Worm (Caenorhabditis elegans) whole organism, young adult: Measurements from ENCODE around the gene C25A8.2.

Experiments
- B0336.3 ChIP-seq: fragments of 200-800 bp; sonication (Bioruptor generic); IDR thresholded peaks from 2 replicates; pipeline ENCODE4 v1.3.6; 2022; ENCODE audit warnings: missing genetic modification characterization, missing compliant biosample characterization
- D2030.7 ChIP-seq: fragments of 200-800 bp; sonication (Bioruptor generic); IDR thresholded peaks from 2 replicates; pipeline ENCODE4 v1.3.6; 2022; ENCODE audit warnings: missing genetic modification reagents, missing genetic modification characterization, missing compliant biosample characterization
- F10E7.11 ChIP-seq: sonication (generic microtip); optimal IDR thresholded peaks from 2 replicates; lab custom pipeline; 2017; ENCODE audit warnings: mild to moderate bottlenecking, missing genetic modification characterization, moderate library complexity, missing compliant biosample characterization
- K11D2.4 ChIP-seq: fragments of 200-800 bp; sonication (Bioruptor generic); IDR thresholded peaks from 2 replicates; pipeline ENCODE4 v1.3.6; 2022; ENCODE audit warnings: missing genetic modification reagents, missing genetic modification characterization, missing compliant biosample characterization
- K12H6.12 ChIP-seq: fragments of 200-800 bp; sonication (Bioruptor generic); optimal IDR thresholded peaks from 2 replicates; lab custom pipeline; 2018; ENCODE audit warnings: mild to moderate bottlenecking, missing genetic modification characterization, missing compliant biosample characterization
- T07F8.4 ChIP-seq: sonication (generic microtip); optimal IDR thresholded peaks from 2 replicates; lab custom pipeline; 2016; ENCODE audit warnings: mild to moderate bottlenecking, missing genetic modification characterization, moderate library complexity, missing compliant biosample characterization
- Y79H2A.3 ChIP-seq: fragments of 200-800 bp; sonication (Bioruptor generic); conservative IDR thresholded peaks from 2 replicates; pipeline ENCODE4 v1.3.6; 2022; ENCODE audit warnings: missing genetic modification reagents, missing genetic modification characterization, missing compliant biosample characterization
- ZK185.1 ChIP-seq: sonication (generic microtip); optimal IDR thresholded peaks from 2 replicates; lab custom pipeline; 2016; ENCODE audit warnings: mild to moderate bottlenecking, missing genetic modification characterization, missing compliant biosample characterization; ENCODE audit not compliant: poor library complexity, severe bottlenecking
- ama-1 ChIP-seq, 3 experiments: fragments of 150-350 bp in 1 of 3; sonication (generic microtip) in 2 of 3; optimal IDR thresholded peaks; 2 replicates each; lab custom pipeline; 2014 to 2018; ENCODE audit warnings: missing biosample characterization in 2 of 3, missing genetic modification characterization in 2 of 3, missing genetic modification reagents in 2 of 3
- atf-7 ChIP-seq: sonication (generic microtip); optimal IDR thresholded peaks from 2 replicates; lab custom pipeline; 2017; ENCODE audit warnings: mild to moderate bottlenecking, missing genetic modification characterization, missing compliant biosample characterization
- attf-3 ChIP-seq: fragments of 200-800 bp; sonication (Bioruptor generic); conservative IDR thresholded peaks from 2 replicates; pipeline ENCODE4 v1.3.6; 2022; ENCODE audit warnings: missing genetic modification reagents, missing genetic modification characterization, missing compliant biosample characterization
- bed-2 ChIP-seq: fragments of 200-800 bp; sonication (Bioruptor generic); IDR thresholded peaks from 2 replicates; pipeline ENCODE4 v1.3.6; 2022; ENCODE audit warnings: missing genetic modification reagents, missing genetic modification characterization, missing compliant biosample characterization
- ceh-91 ChIP-seq: fragments of 200-800 bp; sonication (Bioruptor generic); IDR thresholded peaks from 2 replicates; pipeline ENCODE4 v1.3.6; 2022; ENCODE audit warnings: missing genetic modification reagents, missing genetic modification characterization, missing compliant biosample characterization
- chd-7 ChIP-seq: sonication (generic microtip); optimal IDR thresholded peaks from 2 replicates; lab custom pipeline; 2016; ENCODE audit warnings: mild to moderate bottlenecking, missing genetic modification characterization, moderate library complexity, missing compliant biosample characterization
- die-1 ChIP-seq: sonication (generic microtip); optimal IDR thresholded peaks from 2 replicates; lab custom pipeline; 2016; ENCODE audit warnings: missing genotype, mild to moderate bottlenecking, missing genetic modification characterization, missing compliant biosample characterization
- egl-18 ChIP-seq: fragments of 200-800 bp; sonication (Bioruptor generic); IDR thresholded peaks from 2 replicates; pipeline ENCODE4 v1.3.6; 2022; ENCODE audit warnings: missing genetic modification reagents, missing genetic modification characterization, missing compliant biosample characterization
- ekl-4 ChIP-seq: fragments of 200-800 bp; sonication (Bioruptor generic); IDR thresholded peaks from 2 replicates; pipeline ENCODE4 v1.3.6; 2022; ENCODE audit warnings: missing genetic modification reagents, missing genetic modification characterization, missing compliant biosample characterization
- gei-17 ChIP-seq: fragments of 200-800 bp; sonication (Bioruptor generic); optimal IDR thresholded peaks from 2 replicates; lab custom pipeline; 2018; ENCODE audit warnings: mild to moderate bottlenecking, missing genetic modification characterization, missing compliant biosample characterization
- hlh-12 ChIP-seq: sonication (generic microtip); optimal IDR thresholded peaks from 2 replicates; lab custom pipeline; 2016; ENCODE audit warnings: missing genetic modification characterization, missing compliant biosample characterization
- hmg-1.2 ChIP-seq: fragments of 200-800 bp; sonication (Bioruptor generic); IDR thresholded peaks from 2 replicates; pipeline ENCODE4 v1.3.6; 2022; ENCODE audit warnings: missing genetic modification reagents, missing genetic modification characterization, missing compliant biosample characterization
- hmg-20 ChIP-seq: fragments of 200-800 bp; sonication (Bioruptor generic); IDR thresholded peaks from 2 replicates; pipeline ENCODE4 v1.3.6; 2022; ENCODE audit warnings: missing genetic modification reagents, missing genetic modification characterization, missing compliant biosample characterization
- hrde-1 ChIP-seq: sonication (generic microtip); optimal IDR thresholded peaks from 2 replicates; lab custom pipeline; 2016; ENCODE audit warnings: missing genetic modification characterization, mild to moderate bottlenecking, missing compliant biosample characterization, moderate library complexity, missing genotype, missing genetic modification reagents, borderline replicate concordance
- lag-1 ChIP-seq: fragments of 200-800 bp; sonication (Bioruptor generic); IDR thresholded peaks from 2 replicates; pipeline ENCODE4 v1.3.6; 2022; ENCODE audit warnings: missing genetic modification reagents, missing genetic modification characterization, missing compliant biosample characterization
- let-607 ChIP-seq, 2 experiments: fragments of 200-800 bp in 1 of 2; sonication (Bioruptor generic) in 1 of 2; sonication (generic microtip) in 1 of 2; optimal IDR thresholded peaks; 2 replicates each; lab custom pipeline; 2016 to 2018; ENCODE audit warnings: mild to moderate bottlenecking in 2 of 2, missing compliant biosample characterization in 2 of 2, missing genetic modification characterization in 2 of 2, moderate library complexity in 2 of 2, missing genotype in 1 of 2
- lin-54 ChIP-seq: fragments of 200-800 bp; sonication (Bioruptor generic); optimal IDR thresholded peaks from 2 replicates; lab custom pipeline; 2018; ENCODE audit warnings: mild to moderate bottlenecking, missing genetic modification characterization, missing compliant biosample characterization
- lsy-27 ChIP-seq: sonication (generic microtip); optimal IDR thresholded peaks from 2 replicates; lab custom pipeline; 2017; ENCODE audit warnings: missing genetic modification characterization, mild to moderate bottlenecking, missing compliant biosample characterization, antibody characterized with exemption, missing genotype, borderline replicate concordance; ENCODE audit not compliant: insufficient read depth
- madf-3 ChIP-seq: fragments of 200-800 bp; sonication (Bioruptor generic); IDR thresholded peaks from 2 replicates; pipeline ENCODE4 v1.3.6; 2022; ENCODE audit warnings: missing genetic modification reagents, missing genetic modification characterization, missing compliant biosample characterization
- madf-6 ChIP-seq: fragments of 200-800 bp; sonication (Bioruptor generic); IDR thresholded peaks from 2 replicates; pipeline ENCODE4 v1.3.6; 2022; ENCODE audit warnings: missing genetic modification reagents, missing genetic modification characterization, missing compliant biosample characterization
- mcd-1 ChIP-seq: fragments of 200-800 bp; sonication (Bioruptor generic); IDR thresholded peaks from 2 replicates; pipeline ENCODE4 v1.3.6; 2022; ENCODE audit warnings: missing genetic modification reagents, missing genetic modification characterization, missing compliant biosample characterization
- mel-28 ChIP-seq: sonication (generic microtip); optimal IDR thresholded peaks from 2 replicates; lab custom pipeline; 2016; ENCODE audit warnings: borderline replicate concordance, mild to moderate bottlenecking, missing genetic modification characterization, missing compliant biosample characterization
- mxl-1 ChIP-seq: sonication (generic microtip); optimal IDR thresholded peaks from 2 replicates; lab custom pipeline; 2016; ENCODE audit warnings: missing genetic modification characterization, missing compliant biosample characterization
- nhr-179 ChIP-seq: sonication (generic microtip); optimal IDR thresholded peaks from 2 replicates; lab custom pipeline; 2016; ENCODE audit warnings: mild to moderate bottlenecking, missing genetic modification characterization, missing compliant biosample characterization
- nhr-80 ChIP-seq: sonication (generic microtip); optimal IDR thresholded peaks from 2 replicates; lab custom pipeline; 2016; ENCODE audit warnings: missing genetic modification characterization, missing compliant biosample characterization
- rec-8 ChIP-seq, 2 experiments: sonication (generic microtip); optimal IDR thresholded peaks; 2 replicates each; lab custom pipeline; 2016; ENCODE audit warnings: mild to moderate bottlenecking in 2 of 2, missing genetic modification characterization in 2 of 2, missing genetic modification reagents in 2 of 2, missing genotype in 2 of 2, missing biosample characterization in 1 of 2, missing compliant biosample characterization in 1 of 2, moderate library complexity in 1 of 2
- repo-1 ChIP-seq: sonication (generic microtip); optimal IDR thresholded peaks from 2 replicates; lab custom pipeline; 2017; ENCODE audit warnings: mild to moderate bottlenecking, missing genetic modification characterization, missing compliant biosample characterization
- rpc-1 ChIP-seq, 2 experiments: fragments of 150-350 bp in 1 of 2; sonication (generic microtip) in 1 of 2; optimal IDR thresholded peaks; 2 replicates each; lab custom pipeline; 2014 to 2018; ENCODE audit warnings: missing biosample characterization in 1 of 2, missing genetic modification characterization in 1 of 2, missing genetic modification reagents in 1 of 2, missing genotype in 1 of 2
- snpc-1.3 ChIP-seq: sonication (generic microtip); optimal IDR thresholded peaks from 2 replicates; lab custom pipeline; 2017; ENCODE audit warnings: missing genetic modification characterization, mild to moderate bottlenecking, missing compliant biosample characterization, antibody characterized with exemption, moderate library complexity, missing genotype, missing genetic modification reagents; ENCODE audit not compliant: insufficient read depth
- snpc-3.4 ChIP-seq: sonication (generic microtip); optimal IDR thresholded peaks from 2 replicates; lab custom pipeline; 2017; ENCODE audit warnings: missing genetic modification characterization, mild to moderate bottlenecking, missing compliant biosample characterization, antibody characterized with exemption, moderate library complexity, missing genotype, missing genetic modification reagents
- snpc-4 ChIP-seq, 5 experiments: fragments of 150-350 bp in 1 of 5; sonication (generic microtip) in 4 of 5; optimal IDR thresholded peaks; 2 replicates each; lab custom pipeline; 2014 to 2018; ENCODE audit warnings: missing genetic modification characterization in 5 of 5, missing biosample characterization in 3 of 5, antibody characterized with exemption in 2 of 5, mild to moderate bottlenecking in 2 of 5, missing compliant biosample characterization in 2 of 5, missing genotype in 2 of 5, moderate library complexity in 2 of 5, missing genetic modification reagents in 1 of 5
- somi-1 ChIP-seq: fragments of 200-800 bp; sonication (Bioruptor generic); optimal IDR thresholded peaks from 2 replicates; lab custom pipeline; 2018; ENCODE audit warnings: mild to moderate bottlenecking, missing genetic modification characterization, missing compliant biosample characterization
- sptf-2 ChIP-seq: fragments of 200-800 bp; sonication (Bioruptor generic); optimal IDR thresholded peaks from 2 replicates; lab custom pipeline; 2018; ENCODE audit warnings: mild to moderate bottlenecking, missing genetic modification characterization, missing compliant biosample characterization
- tbp1 ChIP-seq: fragments of 200-800 bp; sonication (Bioruptor generic); optimal IDR thresholded peaks from 2 replicates; lab custom pipeline; 2018; ENCODE audit warnings: mild to moderate bottlenecking, missing genetic modification characterization, missing compliant biosample characterization
- tlf-1 ChIP-seq: fragments of 200-800 bp; sonication (Bioruptor generic); optimal IDR thresholded peaks from 2 replicates; lab custom pipeline; 2018; ENCODE audit warnings: mild to moderate bottlenecking, missing genetic modification characterization, missing compliant biosample characterization
- zfh-2 ChIP-seq: fragments of 200-800 bp; sonication (Bioruptor generic); conservative IDR thresholded peaks from 2 replicates; pipeline ENCODE4 v1.3.6; 2022; ENCODE audit warnings: missing genetic modification reagents, missing genetic modification characterization, missing compliant biosample characterization
- ztf-18 ChIP-seq: sonication (generic microtip); optimal IDR thresholded peaks from 2 replicates; lab custom pipeline; 2016; ENCODE audit warnings: missing genotype, mild to moderate bottlenecking, missing genetic modification characterization, missing compliant biosample characterization
- ztf-6 ChIP-seq: fragments of 200-800 bp; sonication (Bioruptor generic); IDR thresholded peaks from 2 replicates; pipeline ENCODE4 v1.3.6; 2022; ENCODE audit warnings: missing genetic modification reagents, missing genetic modification characterization, missing compliant biosample characterization

The C25A8.2 gene

ce11 chrIV:7047762-7048178 lies 38.1 kb downstream of the C25A8.2 start (continued):
- TF ChIP-seq chd-7, result peak; percentile 83
- TF ChIP-seq hmg-1.2 (GFP tag; lab: Robert Waterston, UW), result peak; percentile 70; the same call in 1 of the 2 replicates
- TF ChIP-seq lsy-27 (tag; lab: Kevin White, UChicago), result no peak
- no peak for TF ChIP-seq F10E7.11 (tag; lab: Kevin White, UChicago)
- TF ChIP-seq lag-1 (GFP tag; lab: Robert Waterston, UW), result no peak
- peak; percentile 26 for TF ChIP-seq repo-1 (tag; lab: Kevin White, UChicago)
- TF ChIP-seq lin-54 (GFP tag; lab: Kevin White, UChicago), result peak; percentile 39
- no peak for TF ChIP-seq mcd-1 (GFP tag; lab: Robert Waterston, UW)
- TF ChIP-seq atf-7, result peak; percentile 54
- TF ChIP-seq somi-1 (GFP tag; lab: Kevin White, UChicago), result no peak
- no peak for TF ChIP-seq mxl-1
- TF ChIP-seq D2030.7 (GFP tag; lab: Robert Waterston, UW), result no peak
- no peak for TF ChIP-seq zfh-2 (GFP tag; lab: Robert Waterston, UW)
- TF ChIP-seq hrde-1 (tag; lab: Kevin White, UChicago), result no peak
- TF ChIP-seq ama-1 (optimal IDR thresholded peaks at IDR 0.05; lab: Kevin White, UChicago), result peak; percentile 62
- no peak for TF ChIP-seq ama-1 (GFP tag; optimal IDR thresholded peaks at IDR 0.05; lab: Kevin White, UChicago)
- no peak for TF ChIP-seq K12H6.12 (tag; lab: Kevin White, UChicago)
- no peak for TF ChIP-seq snpc-4 (GFP tag; optimal IDR thresholded peaks at IDR 0.05; lab: Kevin White, UChicago)
- no peak for TF ChIP-seq snpc-4 (tag; optimal IDR thresholded peaks at IDR 0.05; lab: Kevin White, UChicago)
- no peak for TF ChIP-seq egl-18 (GFP tag; lab: Robert Waterston, UW)
- no peak for TF ChIP-seq snpc-3.4 (tag; lab: Kevin White, UChicago)
- TF ChIP-seq tbp1 (GFP tag; lab: Kevin White, UChicago), result peak; percentile 40
- no peak for TF ChIP-seq attf-3 (GFP tag; lab: Robert Waterston, UW)
- peak; percentile 84 for TF ChIP-seq nhr-80 (tag; lab: Kevin White, UChicago)
- no peak for TF ChIP-seq T07F8.4 (tag; lab: Kevin White, UChicago)
- TF ChIP-seq let-607 (tag; optimal IDR thresholded peaks at IDR 0.05; lab: Kevin White, UChicago), result peak; percentile 3 to 43
- no peak for TF ChIP-seq hlh-12
- TF ChIP-seq rpc-1 (optimal IDR thresholded peaks at IDR 0.05; lab: Kevin White, UChicago), result no peak
- no peak for TF ChIP-seq rpc-1 (tag; optimal IDR thresholded peaks at IDR 0.05; lab: Kevin White, UChicago)
- no peak for TF ChIP-seq ceh-91 (GFP tag; lab: Robert Waterston, UW)
- TF ChIP-seq Y79H2A.3 (GFP tag; lab: Robert Waterston, UW), result no peak
- TF ChIP-seq K11D2.4 (GFP tag; lab: Robert Waterston, UW), result peak; percentile 39; the same call in 1 of the 2 replicates
- no peak for TF ChIP-seq rec-8 (tag; optimal IDR thresholded peaks at IDR 0.05; lab: Kevin White, UChicago)
- TF ChIP-seq die-1, result no peak
- TF ChIP-seq ZK185.1 (tag; lab: Kevin White, UChicago), result peak; percentile 70
- TF ChIP-seq mel-28 (tag; lab: Kevin White, UChicago), result no peak
- no peak for TF ChIP-seq madf-3 (GFP tag; lab: Robert Waterston, UW)
- TF ChIP-seq B0336.3 (GFP tag; lab: Robert Waterston, UW), result peak; percentile 48; the same call in 1 of the 2 replicates
- no peak for TF ChIP-seq ztf-6 (GFP tag; lab: Robert Waterston, UW)
- TF ChIP-seq sptf-2 (GFP tag; lab: Kevin White, UChicago), result no peak
- no peak for TF ChIP-seq madf-6 (GFP tag; lab: Robert Waterston, UW)
- TF ChIP-seq tlf-1, result no peak
- TF ChIP-seq bed-2 (GFP tag; lab: Robert Waterston, UW), result no peak
- no peak for TF ChIP-seq ekl-4 (GFP tag; lab: Robert Waterston, UW)
- peak; percentile 20 for TF ChIP-seq ztf-18 (tag; lab: Kevin White, UChicago)
- no peak for TF ChIP-seq gei-17 (GFP tag; lab: Kevin White, UChicago)
- no peak for TF ChIP-seq hmg-20 (GFP tag; lab: Robert Waterston, UW)
- no peak for TF ChIP-seq snpc-1.3
- no peak for TF ChIP-seq nhr-179 (tag; lab: Kevin White, UChicago)
